Worm (Caenorhabditis elegans) whole organism, late embryonic: ENCODE measurements around the gene mks-3.

Source experiments
- C38D4.7 ChIP-seq: fragments of 200-800 bp; sonication (Bioruptor generic); optimal IDR thresholded peaks from 2 replicates; lab custom pipeline; 2018; ENCODE audit warnings: mild to moderate bottlenecking, missing genetic modification characterization, moderate library complexity, missing compliant biosample characterization
- K02D7.2 ChIP-seq: sonication (generic microtip); optimal IDR thresholded peaks from 2 replicates; lab custom pipeline; 2017; ENCODE audit warnings: mild to moderate bottlenecking, missing genetic modification characterization, missing compliant biosample characterization
- Y22D7AL.16 ChIP-seq: sonication (generic microtip); optimal IDR thresholded peaks from 2 replicates; lab custom pipeline; 2016; ENCODE audit warnings: missing genetic modification characterization, missing compliant biosample characterization
- ama-1 ChIP-seq: fragments of 150-350 bp; optimal IDR thresholded peaks from 2 replicates; lab custom pipeline; 2014
- ceh-18 ChIP-seq: sonication (generic microtip); optimal IDR thresholded peaks from 2 replicates; lab custom pipeline; 2016; ENCODE audit warnings: missing genetic modification characterization, missing compliant biosample characterization
- ceh-30 ChIP-seq: fragments of 150-350 bp; optimal IDR thresholded peaks from 2 replicates; lab custom pipeline; 2014; ENCODE audit warnings: missing biosample characterization, missing genetic modification characterization
- ceh-31 ChIP-seq: sonication (generic microtip); optimal IDR thresholded peaks from 2 replicates; lab custom pipeline; 2016; ENCODE audit warnings: missing genetic modification characterization, missing compliant biosample characterization
- ceh-48 ChIP-seq: sonication (generic microtip); optimal IDR thresholded peaks from 2 replicates; lab custom pipeline; 2016; ENCODE audit warnings: missing genetic modification characterization, inconsistent platforms, missing compliant biosample characterization
- che-1 ChIP-seq: sonication (generic microtip); optimal IDR thresholded peaks from 2 replicates; lab custom pipeline; 2016; ENCODE audit warnings: mild to moderate bottlenecking, missing genetic modification characterization, missing compliant biosample characterization
- dmd-4 ChIP-seq: sonication (generic microtip); optimal IDR thresholded peaks from 2 replicates; lab custom pipeline; 2016; ENCODE audit warnings: borderline replicate concordance, missing genetic modification characterization, missing compliant biosample characterization
- elt-2 ChIP-seq: sonication (generic microtip); optimal IDR thresholded peaks from 2 replicates; lab custom pipeline; 2016; ENCODE audit warnings: missing genetic modification reagents, missing genetic modification characterization, missing compliant biosample characterization
- elt-4 ChIP-seq: sonication (generic microtip); optimal IDR thresholded peaks from 2 replicates; lab custom pipeline; 2016; ENCODE audit warnings: missing genetic modification characterization, missing compliant biosample characterization
- fkh-10 ChIP-seq: fragments of 150-350 bp; optimal IDR thresholded peaks from 2 replicates; lab custom pipeline; 2014; ENCODE audit warnings: missing biosample characterization, missing genetic modification reagents, missing genetic modification characterization
- gmeb-2 ChIP-seq: sonication (generic microtip); optimal IDR thresholded peaks from 2 replicates; lab custom pipeline; 2016; ENCODE audit warnings: missing genetic modification characterization, inconsistent platforms, missing compliant biosample characterization
- hlh-15 ChIP-seq: sonication (generic microtip); optimal IDR thresholded peaks from 2 replicates; lab custom pipeline; 2016; ENCODE audit warnings: missing genetic modification characterization, missing compliant biosample characterization
- hlh-30 ChIP-seq: sonication (generic microtip); optimal IDR thresholded peaks from 2 replicates; lab custom pipeline; 2017; ENCODE audit warnings: antibody characterized with exemption, missing genetic modification characterization, missing compliant biosample characterization; ENCODE audit not compliant: insufficient read depth
- hlh-6 ChIP-seq: sonication (generic microtip); optimal IDR thresholded peaks from 2 replicates; lab custom pipeline; 2016; ENCODE audit warnings: missing genotype, missing genetic modification characterization, missing compliant biosample characterization
- hlh-8 ChIP-seq: sonication (generic microtip); optimal IDR thresholded peaks from 2 replicates; lab custom pipeline; 2016; ENCODE audit warnings: missing genotype, missing genetic modification characterization, missing compliant biosample characterization
- lim-6 ChIP-seq: sonication (generic microtip); optimal IDR thresholded peaks from 2 replicates; lab custom pipeline; 2016; ENCODE audit warnings: missing genetic modification characterization, missing compliant biosample characterization
- mec-3 ChIP-seq: sonication (generic microtip); optimal IDR thresholded peaks from 2 replicates; lab custom pipeline; 2016; ENCODE audit warnings: borderline replicate concordance, missing genetic modification characterization, missing compliant biosample characterization
- nfya-1 ChIP-seq: sonication (generic microtip); optimal IDR thresholded peaks from 2 replicates; lab custom pipeline; 2017; ENCODE audit warnings: missing genetic modification characterization, mild to moderate bottlenecking, missing compliant biosample characterization, antibody characterized with exemption, moderate library complexity
- nhr-11 ChIP-seq: fragments of 150-350 bp; optimal IDR thresholded peaks from 2 replicates; lab custom pipeline; 2014; ENCODE audit warnings: missing biosample characterization, missing genetic modification characterization
- nhr-232 ChIP-seq: sonication (generic microtip); optimal IDR thresholded peaks from 2 replicates; lab custom pipeline; 2016; ENCODE audit warnings: missing genetic modification characterization, missing compliant biosample characterization
- pag-3 ChIP-seq: sonication (generic microtip); optimal IDR thresholded peaks from 2 replicates; lab custom pipeline; 2016; ENCODE audit warnings: missing compliant biosample characterization, missing genetic modification characterization, borderline replicate concordance
- pax-1 ChIP-seq: fragments of 150-350 bp; optimal IDR thresholded peaks from 2 replicates; lab custom pipeline; 2014; ENCODE audit warnings: missing biosample characterization, missing genetic modification characterization
- pha-2 ChIP-seq: sonication (generic microtip); optimal IDR thresholded peaks from 2 replicates; lab custom pipeline; 2017; ENCODE audit warnings: mild to moderate bottlenecking, missing genetic modification characterization, missing compliant biosample characterization
- pha-4 ChIP-seq: fragments of 150-350 bp; optimal IDR thresholded peaks from 2 replicates; lab custom pipeline; 2018; ENCODE audit warnings: missing biosample characterization, missing genetic modification reagents, missing genetic modification characterization
- pqm-1 ChIP-seq: sonication (generic microtip); optimal IDR thresholded peaks from 2 replicates; lab custom pipeline; 2016; ENCODE audit warnings: missing genetic modification characterization, missing compliant biosample characterization
- ref-2 ChIP-seq: sonication (generic microtip); optimal IDR thresholded peaks from 2 replicates; lab custom pipeline; 2016; ENCODE audit warnings: missing genetic modification characterization, missing compliant biosample characterization
- sox-2 ChIP-seq: fragments of 200-800 bp; sonication (Bioruptor generic); IDR thresholded peaks from 2 replicates; pipeline ENCODE4 v1.3.6; 2022; ENCODE audit warnings: missing genetic modification reagents, missing genetic modification characterization, missing compliant biosample characterization
- sox-4 ChIP-seq: sonication (generic microtip); optimal IDR thresholded peaks from 2 replicates; lab custom pipeline; 2017; ENCODE audit warnings: mild to moderate bottlenecking, missing genetic modification characterization, inconsistent platforms, missing compliant biosample characterization
- tbx-7 ChIP-seq: sonication (generic microtip); optimal IDR thresholded peaks from 2 replicates; lab custom pipeline; 2016; ENCODE audit warnings: missing genotype, missing genetic modification characterization, missing compliant biosample characterization
- ttx-3 ChIP-seq: sonication (generic microtip); optimal IDR thresholded peaks from 2 replicates; lab custom pipeline; 2016; ENCODE audit warnings: missing genetic modification reagents, missing genetic modification characterization, missing compliant biosample characterization
- unc-3 ChIP-seq, 2 experiments: fragments of 200-800 bp in 1 of 2; sonication (Bioruptor generic) in 1 of 2; sonication (generic microtip) in 1 of 2; conservative IDR thresholded peaks in 1 of 2; optimal IDR thresholded peaks in 1 of 2; 2 replicates each; pipeline versions ENCODE4 v1.3.6 to Lab custom; 2016 to 2022; ENCODE audit warnings: missing compliant biosample characterization in 2 of 2, missing genetic modification characterization in 2 of 2, missing genetic modification reagents in 1 of 2
- unc-42 ChIP-seq: sonication (generic microtip); optimal IDR thresholded peaks from 2 replicates; lab custom pipeline; 2016; ENCODE audit warnings: missing genotype, missing genetic modification characterization, missing compliant biosample characterization
- unc-55 ChIP-seq: sonication (generic microtip); optimal IDR thresholded peaks from 2 replicates; lab custom pipeline; 2017; ENCODE audit warnings: missing biosample characterization, missing genetic modification reagents, missing genetic modification characterization
- unc-86 ChIP-seq: sonication (generic microtip); optimal IDR thresholded peaks from 2 replicates; lab custom pipeline; 2016; ENCODE audit warnings: missing genetic modification characterization, missing compliant biosample characterization

mks-3 gene

ce11 chrII:7583555-7583954 is at the start of gene mks-3:
Gene mks-3 (minus strand): TSS chrII:7583655.
- TF ChIP-seq lim-6 (tag; lab: Kevin White, UChicago) = no peak
- no peak for TF ChIP-seq mec-3 (tag; lab: Kevin White, UChicago)
- no peak for TF ChIP-seq pag-3 (tag; lab: Kevin White, UChicago)

- peak; percentile 59 for TF ChIP-seq unc-42 (tag; lab: Kevin White, UChicago)
- no peak for TF ChIP-seq pha-2 (tag; lab: Kevin White, UChicago)
- TF ChIP-seq K02D7.2 (tag; lab: Kevin White, UChicago) = no peak
- no peak for TF ChIP-seq ceh-30
- TF ChIP-seq unc-3 (GFP tag; conservative IDR thresholded peaks at IDR 0.05; lab: Robert Waterston, UW) = no peak
- no peak for TF ChIP-seq unc-3 (tag; optimal IDR thresholded peaks at IDR 0.05; lab: Kevin White, UChicago)
Measured at ce11 chrII:7631677-7632210, 48.3 kb upstream of the mks-3 start.

ce11 chrII:7631171-7631570 is 47.7 kb upstream of the mks-3 start:
- no peak for TF ChIP-seq hlh-8 (tag; lab: Kevin White, UChicago)
- peak; percentile 76 for TF ChIP-seq elt-2 (tag; lab: Kevin White, UChicago)

ce11 chrII:7630052-7630451 is 46.6 kb upstream of the mks-3 start:
- TF ChIP-seq elt-2 (tag; lab: Kevin White, UChicago) (no peak), che-1 (tag; lab: Kevin White, UChicago) (no peak), hlh-6 (no peak), C38D4.7 (GFP tag; lab: Kevin White, UChicago) (no peak), pqm-1 (tag; lab: Kevin White, UChicago) (no peak), pag-3 (tag; lab: Kevin White, UChicago) (no peak), Y22D7AL.16 (tag; lab: Kevin White, UChicago) (no peak), hlh-15 (no peak), gmeb-2 (tag; lab: Kevin White, UChicago) (no peak), ref-2 (tag; lab: Kevin White, UChicago) (no peak)

ce11 chrII:7628640-7629039 is 45.2 kb upstream of the mks-3 start:
- no peak for TF ChIP-seq sox-4
- TF ChIP-seq nhr-232 (tag; lab: Kevin White, UChicago) = no peak
- no peak for TF ChIP-seq unc-86 (tag; lab: Kevin White, UChicago)
- no peak for TF ChIP-seq ref-2 (tag; lab: Kevin White, UChicago)
- no peak for TF ChIP-seq nfya-1 (tag; lab: Kevin White, UChicago)
- no peak for TF ChIP-seq che-1 (tag; lab: Kevin White, UChicago)
- TF ChIP-seq hlh-30 = no peak
- TF ChIP-seq ttx-3 (tag; lab: Kevin White, UChicago) = no peak
- TF ChIP-seq, all 69 proteins: peak for 0

- TF ChIP-seq pax-1 (no peak), ama-1 (lab: Kevin White, UChicago) (no peak), Y22D7AL.16 (tag; lab: Kevin White, UChicago) (no peak), ceh-31 (peak; percentile 36), unc-42 (tag; lab: Kevin White, UChicago) (peak; percentile 79), nfya-1 (tag; lab: Kevin White, UChicago) (peak; percentile 28)
Measured at ce11 chrII:7624995-7625394, 41.5 kb upstream of the mks-3 start.

- TF ChIP-seq dmd-4 (tag; lab: Kevin White, UChicago) (no peak), pha-4 (tag; lab: Kevin White, UChicago) (no peak), nhr-11 (tag; lab: Kevin White, UChicago) (no peak), ceh-18 (tag; lab: Kevin White, UChicago) (no peak), unc-55 (GFP tag; lab: Kevin White, UChicago) (no peak), tbx-7 (tag; lab: Kevin White, UChicago) (no peak), hlh-8 (tag; lab: Kevin White, UChicago) (peak; percentile 14), ceh-48 (tag; lab: Kevin White, UChicago) (peak; percentile 30), fkh-10 (GFP tag; lab: Kevin White, UChicago) (no peak), elt-4 (tag; lab: Kevin White, UChicago) (no peak), ceh-31 (peak; percentile 15), sox-2 (GFP tag; lab: Robert Waterston, UW) (no peak), sox-4 (no peak), K02D7.2 (tag; lab: Kevin White, UChicago) (no peak), unc-42 (tag; lab: Kevin White, UChicago) (no peak), C38D4.7 (GFP tag; lab: Kevin White, UChicago) (no peak), ama-1 (lab: Kevin White, UChicago) (no peak)
Measured at ce11 chrII:7624272-7624671, 40.8 kb upstream of the mks-3 start.
